Fruit fly (Drosophila melanogaster) whole organism, embryonic: Measurements from ENCODE around the gene Pde6.

Experiments
- CG4424 ChIP-seq: fragments of 200-800 bp; sonication (Bioruptor generic); optimal IDR thresholded peaks from 3 replicates; lab custom pipeline; 2016; ENCODE audit warnings: missing biosample characterization, missing genetic modification characterization
- CG7556 ChIP-seq: fragments of 200-800 bp; sonication (Bioruptor generic); optimal IDR thresholded peaks from 2 replicates; lab custom pipeline; 2017; ENCODE audit warnings: missing biosample characterization, mild to moderate bottlenecking, missing genetic modification characterization
- gsb-n ChIP-seq: fragments of 200-800 bp; sonication (Bioruptor generic); optimal IDR thresholded peaks from 3 replicates; lab custom pipeline; 2018; ENCODE audit warnings: missing biosample characterization, mild to moderate bottlenecking, missing genetic modification characterization
- z ChIP-seq: fragments of 200-800 bp; sonication (Bioruptor generic); IDR thresholded peaks from 3 replicates; pipeline ENCODE4 v1.3.6; 2022; ENCODE audit warnings: missing biosample characterization, missing genetic modification characterization

DNA sequence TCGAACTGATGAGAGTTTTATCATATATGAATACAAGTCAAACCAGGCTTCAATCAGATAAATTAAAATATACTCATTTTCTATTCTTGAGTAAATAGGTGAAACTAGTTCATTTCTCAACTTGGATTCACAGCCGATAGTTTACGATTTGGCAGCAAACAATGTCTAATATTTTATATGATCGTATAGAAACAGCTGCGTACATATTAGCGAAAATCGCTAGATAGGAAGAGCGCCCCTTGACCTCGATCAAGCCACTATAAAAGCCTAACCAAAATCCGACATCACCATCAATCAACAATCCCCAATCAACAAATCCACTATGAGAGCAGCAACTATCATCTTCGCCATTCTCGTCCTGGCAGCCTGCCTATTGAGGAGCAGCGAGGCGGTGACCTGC, 3.9 kb upstream of the Pde6 start, which contains the start of gene CG14851:
- no peak for TF ChIP-seq z
- no peak for TF ChIP-seq CG4424 (GFP tag; lab: Kevin White, UChicago)
- TF ChIP-seq gsb-n (tag; lab: Kevin White, UChicago), result no peak
- TF ChIP-seq CG7556, result no peak
